Worm (Caenorhabditis elegans): ENCODE data around the gene T04C12.33.

ce11 chrV:11056484-11056883, 4.5 kb downstream of the T04C12.33 start:
- no peak for TF ChIP-seq nfya-1 (tag; optimal IDR thresholded peaks at IDR 0.05; ENCODE audit: borderline replicate concordance, insufficient read depth)
- no peak for TF ChIP-seq madf-6 (GFP tag; IDR thresholded peaks at IDR 0.05)
